Worm (Caenorhabditis elegans) whole organism, L3 larva: Measurements from ENCODE around the gene K02E11.10.
"Not testable (repeated sequence)": the region's sequence is repeated elsewhere in the genome, so short reads cannot be mapped to it uniquely, and the experiment has no call there.

Experiments
- ceh-82 ChIP-seq: fragments of 150-350 bp; optimal IDR thresholded peaks from 2 replicates; lab custom pipeline; 2014; ENCODE audit warnings: missing biosample characterization, missing genetic modification characterization
- lin-15B ChIP-seq: fragments of 150-350 bp; optimal IDR thresholded peaks from 2 replicates; lab custom pipeline; 2014; ENCODE audit warnings: missing biosample characterization, missing genetic modification characterization
- nhr-43 ChIP-seq: sonication (generic microtip); optimal IDR thresholded peaks from 2 replicates; lab custom pipeline; 2016; ENCODE audit warnings: mild to moderate bottlenecking, missing genetic modification characterization, missing compliant biosample characterization; ENCODE audit not compliant: poor library complexity, severe bottlenecking
- snpc-4 ChIP-seq: fragments of 150-350 bp; optimal IDR thresholded peaks from 2 replicates; lab custom pipeline; 2014; ENCODE audit warnings: missing biosample characterization, missing genetic modification characterization

DNA sequence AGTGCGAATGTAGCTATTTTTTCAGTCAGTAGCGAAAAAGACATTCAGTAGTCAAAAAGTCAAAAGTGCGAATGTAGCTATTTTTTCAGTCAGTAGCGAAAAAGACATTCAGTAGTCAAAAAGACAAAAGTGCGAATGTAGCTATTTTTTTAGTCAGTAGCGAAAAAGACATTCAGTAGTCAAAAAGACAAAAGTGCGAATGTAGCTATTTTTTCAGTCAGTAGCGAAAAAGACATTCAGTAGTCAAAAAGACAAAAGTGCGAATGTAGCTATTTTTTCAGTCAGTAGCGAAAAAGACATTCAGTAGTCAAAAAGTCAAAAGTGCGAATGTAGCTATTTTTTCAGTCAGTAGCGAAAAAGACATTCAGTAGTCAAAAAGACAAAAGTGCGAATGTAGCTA is 35.7 kb downstream of the K02E11.10 start, which contains the start of gene T16A9.3:
- not testable (repeated sequence) for TF ChIP-seq ceh-82, nhr-43, snpc-4, lin-15B (tag; lab: Kevin White, UChicago)
